Fruit fly (Drosophila melanogaster): ENCODE measurements around the gene Rpt3.

Rpt3 gene

dm6 chrX:11108148-11108844 lies 16.6 kb upstream of the Rpt3 start, which contains the start of gene Hsp60A (continued):
- TF ChIP-seq CG9876 (GFP tag; optimal IDR thresholded peaks at IDR 0.05) (no peak), luna (GFP tag; optimal IDR thresholded peaks at IDR 0.05) (no peak), Xrp1 (GFP tag; IDR thresholded peaks at IDR 0.05) (peak; percentile 28; the same call in 1 of the 2 replicates), Antp (GFP tag; optimal IDR thresholded peaks at IDR 0.05) (no peak), lov (optimal IDR thresholded peaks at IDR 0.05) (no peak), lov (GFP tag; IDR thresholded peaks at IDR 0.05) (no peak), CG8290 (GFP tag; optimal IDR thresholded peaks at IDR 0.05) (no peak), CG8290 (tag; optimal IDR thresholded peaks at IDR 0.05) (no peak), Fer3 (tag; optimal IDR thresholded peaks at IDR 0.05) (peak; percentile 54), TFAM (GFP tag; optimal IDR thresholded peaks at IDR 0.05) (no peak), CG31224 (GFP tag; IDR thresholded peaks at IDR 0.05) (no peak; the same call in 1 of the 2 replicates), D19B (GFP tag; optimal IDR thresholded peaks at IDR 0.05) (no peak), HmgD (GFP tag; optimal IDR thresholded peaks at IDR 0.05) (no peak), CG31441 (GFP tag; IDR thresholded peaks at IDR 0.05) (peak; percentile 51), dm (GFP tag; optimal IDR thresholded peaks at IDR 0.05) (no peak), CG9932 (GFP tag; IDR thresholded peaks at IDR 0.05) (peak; percentile 69), tgo (GFP tag; IDR thresholded peaks at IDR 0.05) (peak; percentile 42; the same call in 1 of the 3 replicates), CG12236 (GFP tag; optimal IDR thresholded peaks at IDR 0.05) (no peak), CoRest (tag; optimal IDR thresholded peaks at IDR 0.05) (peak; percentile 69), B-H2 (GFP tag; optimal IDR thresholded peaks at IDR 0.05) (peak; percentile 47), D19A (tag; optimal IDR thresholded peaks at IDR 0.05) (peak; percentile 27), hbn (GFP tag; IDR thresholded peaks at IDR 0.05; ENCODE audit: partially characterized antibody) (peak; percentile 73), bigmax (GFP tag; optimal IDR thresholded peaks at IDR 0.05) (peak; percentile 95), CG18011 (GFP tag; optimal IDR thresholded peaks at IDR 0.05) (no peak), Blimp-1 (GFP tag; optimal IDR thresholded peaks at IDR 0.05) (peak; percentile 53), vvl (GFP tag; IDR thresholded peaks at IDR 0.05) (0 out of 2 replicates have a peak, but pooled peaks have one; percentile 18), CG8478 (optimal IDR thresholded peaks at IDR 0.05) (no peak), dysf (GFP tag; IDR thresholded peaks at IDR 0.05) (no peak; the same call in 2 of the 3 replicates), CG2712 (tag; optimal IDR thresholded peaks at IDR 0.05) (peak; percentile 61), ranshi (GFP tag; IDR thresholded peaks at IDR 0.05) (no peak; the same call in 1 of the 2 replicates), exex (tag; optimal IDR thresholded peaks at IDR 0.05) (peak; percentile 12), CG33213 (GFP tag; optimal IDR thresholded peaks at IDR 0.05) (no peak), CG6683 (GFP tag; optimal IDR thresholded peaks at IDR 0.05) (no peak), mam (GFP tag; optimal IDR thresholded peaks at IDR 0.05) (peak; percentile 34), CG7786 (GFP tag; optimal IDR thresholded peaks at IDR 0.05) (no peak), CG17385 (GFP tag; optimal IDR thresholded peaks at IDR 0.05) (no peak), CG4820 (GFP tag; optimal IDR thresholded peaks at IDR 0.05) (peak; percentile 44), Hr39 (optimal IDR thresholded peaks at IDR 0.05) (no peak), maf-S (GFP tag; optimal IDR thresholded peaks at IDR 0.05) (no peak), CG12744 (GFP tag; optimal IDR thresholded peaks at IDR 0.05) (no peak), dati (GFP tag; IDR thresholded peaks at IDR 0.05) (no peak), BEAF-32 (GFP tag; optimal IDR thresholded peaks at IDR 0.05) (peak; percentile 86), chinmo (GFP tag; IDR thresholded peaks at IDR 0.05; ENCODE audit: partially characterized antibody) (peak; percentile 61; the same call in 1 of the 4 replicates), prd (optimal IDR thresholded peaks at IDR 0.05) (no peak), prd (GFP tag; IDR thresholded peaks at IDR 0.05) (peak; percentile 54; the same call in 2 of the 3 replicates), CG3163 (GFP tag; optimal IDR thresholded peaks at IDR 0.05) (no peak), sr (GFP tag; IDR thresholded peaks at IDR 0.05) (no peak), CG4328 (GFP tag; optimal IDR thresholded peaks at IDR 0.05) (no peak), wor (GFP tag; IDR thresholded peaks at IDR 0.05) (no peak), sima (GFP tag; optimal IDR thresholded peaks at IDR 0.05) (no peak), CG15479 (GFP tag; optimal IDR thresholded peaks at IDR 0.05) (no peak), CG12942 (GFP tag; optimal IDR thresholded peaks at IDR 0.05) (peak; percentile 15)
